Fruit fly (Drosophila melanogaster): ENCODE results near the gene MED30.
A peak's percentile ranks its signal among the peaks of the same experiment; 100 is the strongest.

The MED30 gene

DNA sequence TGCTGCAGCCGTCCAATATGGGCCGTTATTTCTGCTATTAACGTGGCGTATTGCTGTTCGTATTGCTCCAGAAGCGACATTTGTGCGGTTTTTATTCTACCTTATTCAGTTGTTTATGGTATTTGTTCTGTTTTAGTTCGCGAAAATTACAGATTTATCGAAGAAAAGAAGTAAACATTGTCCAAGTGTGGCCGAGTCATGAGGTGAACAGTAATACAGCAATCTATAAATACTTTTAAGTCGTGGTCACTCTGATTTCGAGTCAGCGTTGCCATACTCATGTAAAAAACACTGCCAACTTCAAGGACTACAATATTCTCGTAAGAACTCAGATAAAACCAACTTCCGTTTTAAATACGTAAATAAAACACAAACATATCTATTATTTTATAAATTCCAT lies 38.8 kb upstream of the MED30 start, which contains the start of gene Vti1a (continued):
- TF ChIP-seq her (GFP tag; optimal IDR thresholded peaks at IDR 0.05) (no peak), CG12659 (GFP tag; optimal IDR thresholded peaks at IDR 0.05) (peak; percentile 34), CG10431 (GFP tag; optimal IDR thresholded peaks at IDR 0.05) (peak; percentile 37), CG16815 (GFP tag; optimal IDR thresholded peaks at IDR 0.05) (no peak), lilli (GFP tag; optimal IDR thresholded peaks at IDR 0.05) (no peak), Fer2 (tag; optimal IDR thresholded peaks at IDR 0.05) (no peak), Hey (tag; optimal IDR thresholded peaks at IDR 0.05) (no peak), ac (GFP tag; optimal IDR thresholded peaks at IDR 0.05) (no peak), chinmo (GFP tag; IDR thresholded peaks at IDR 0.05; ENCODE audit: partially characterized antibody) (no peak), row (GFP tag; IDR thresholded peaks at IDR 0.05) (peak; percentile 36; the same call in 1 of the 3 replicates), MESR4 (GFP tag; optimal IDR thresholded peaks at IDR 0.05) (peak; percentile 71), crp (GFP tag; optimal IDR thresholded peaks at IDR 0.05) (peak in 1 of 2 experiments; percentile 62), CG33557 (GFP tag; optimal IDR thresholded peaks at IDR 0.05) (no peak), Doc3 (GFP tag; IDR thresholded peaks at IDR 0.05; ENCODE audit: partially characterized antibody) (peak; percentile 40; the same call in 1 of the 3 replicates), CG3726 (GFP tag; IDR thresholded peaks at IDR 0.05) (no peak), CG2202 (tag; optimal IDR thresholded peaks at IDR 0.05) (no peak), CG6683 (GFP tag; optimal IDR thresholded peaks at IDR 0.05) (no peak), fd64A (GFP tag; optimal IDR thresholded peaks at IDR 0.05) (no peak), BEAF-32 (GFP tag; optimal IDR thresholded peaks at IDR 0.05) (peak; percentile 34), Aef1 (GFP tag; IDR thresholded peaks at IDR 0.05) (no peak), Deaf1 (tag; optimal IDR thresholded peaks at IDR 0.05) (peak; percentile 9), Bgb (GFP tag; IDR thresholded peaks at IDR 0.05; ENCODE audit: partially characterized antibody) (peak; percentile 46; the same call in 1 of the 2 replicates), disco-r (GFP tag; optimal IDR thresholded peaks at IDR 0.05) (no peak), btn (GFP tag; optimal IDR thresholded peaks at IDR 0.05) (no peak), gce (GFP tag; IDR thresholded peaks at IDR 0.05) (no peak), CrebB (tag; optimal IDR thresholded peaks at IDR 0.05) (no peak), Fer3 (tag; optimal IDR thresholded peaks at IDR 0.05) (no peak), Max (GFP tag; optimal IDR thresholded peaks at IDR 0.05) (no peak), Lhr (GFP tag; optimal IDR thresholded peaks at IDR 0.05) (peak; percentile 85), CG4360 (GFP tag; IDR thresholded peaks at IDR 0.05) (0 out of 2 replicates have a peak, but pooled peaks have one; percentile 23), CG14860 (GFP tag; IDR thresholded peaks at IDR 0.05; ENCODE audit: partially characterized antibody) (no peak), CG3407 (GFP tag; optimal IDR thresholded peaks at IDR 0.05) (no peak), CHES-1-like (GFP tag; optimal IDR thresholded peaks at IDR 0.05) (peak; percentile 7), CG4328 (GFP tag; optimal IDR thresholded peaks at IDR 0.05) (no peak), chn (GFP tag; optimal IDR thresholded peaks at IDR 0.05) (no peak), scrt (GFP tag; optimal IDR thresholded peaks at IDR 0.05) (peak; percentile 12), ara (GFP tag; IDR thresholded peaks at IDR 0.05) (no peak), Antp (GFP tag; optimal IDR thresholded peaks at IDR 0.05) (no peak), CG14050 (GFP tag; IDR thresholded peaks at IDR 0.05) (no peak), CG4730 (GFP tag; IDR thresholded peaks at IDR 0.05) (no peak), mld (GFP tag; IDR thresholded peaks at IDR 0.05; ENCODE audit: partially characterized antibody) (no peak), tap (tag; optimal IDR thresholded peaks at IDR 0.05) (peak; percentile 1), esg (GFP tag; conservative IDR thresholded peaks at IDR 0.05) (no peak), CG13287 (GFP tag; IDR thresholded peaks at IDR 0.05; ENCODE audit: partially characterized antibody) (peak; percentile 71), toy (GFP tag; IDR thresholded peaks at IDR 0.05) (no peak), insv (GFP tag; optimal IDR thresholded peaks at IDR 0.05) (peak in 1 of 2 experiments; percentile 14), CG31441 (GFP tag; IDR thresholded peaks at IDR 0.05) (no peak), luna (GFP tag; optimal IDR thresholded peaks at IDR 0.05) (no peak), inv (GFP tag; IDR thresholded peaks at IDR 0.05; ENCODE audit: partially characterized antibody) (no peak), MBD-R2 (GFP tag; IDR thresholded peaks at IDR 0.05) (peak; percentile 82)

All from whole organism, embryonic.